Fruit fly (Drosophila melanogaster) Kc167 (cell line): ENCODE measurements around the gene CG31676.

Experiments
- Myc ChIP-seq: fragments of >200 bp; optimal IDR thresholded peaks from 2 replicates; lab custom pipeline; 2017; ENCODE audit warnings: missing external identifiers
- h ChIP-seq: fragments of >200 bp; optimal IDR thresholded peaks from 3 replicates; lab custom pipeline; 2018; ENCODE audit warnings: missing external identifiers
- insv ChIP-seq: fragments of >200 bp; optimal IDR thresholded peaks from 3 replicates; lab custom pipeline; 2018; ENCODE audit warnings: missing external identifiers
- psq ChIP-seq: fragments of >200 bp; optimal IDR thresholded peaks from 2 replicates; lab custom pipeline; 2017; ENCODE audit warnings: missing external identifiers

dm6 chr2L:20883624-20884220, 43.2 kb downstream of the CG31676 start:
- no peak for TF ChIP-seq psq
- no peak for TF ChIP-seq insv (lab: Kevin White, UChicago)
- no peak for TF ChIP-seq h
- TF ChIP-seq Myc (lab: Kevin White, UChicago): no peak
